Fruit fly (Drosophila melanogaster) S2 (cell line): ENCODE measurements around the gene Inx5.

Experiments
- CG8478 ChIP-seq: fragments of >200 bp; optimal IDR thresholded peaks from 2 replicates; lab custom pipeline; 2018
- CTCF ChIP-seq, 2 experiments: fragments of >200 bp; optimal IDR thresholded peaks; 2 replicates each; lab custom pipeline; 2018

DNA sequence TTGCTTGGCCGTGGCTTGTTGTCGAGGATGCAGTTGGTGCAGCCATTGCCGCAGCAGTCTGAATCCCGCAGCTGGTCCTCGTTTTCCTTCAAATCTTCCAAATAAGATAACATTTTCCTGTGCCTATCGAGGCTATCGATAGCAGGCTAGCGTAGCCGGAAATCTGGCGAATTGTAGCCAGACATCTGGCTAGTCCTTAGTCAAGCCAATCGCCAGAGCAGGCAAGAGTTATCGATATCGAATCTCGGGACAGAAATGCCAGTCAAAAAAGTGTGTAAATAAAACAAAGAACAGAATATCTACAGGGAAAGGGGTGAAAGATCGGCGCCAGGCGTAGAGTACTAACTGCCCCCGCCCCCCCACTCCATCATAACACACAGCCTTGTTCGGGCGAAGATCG, 22.7 kb upstream of the Inx5 start, which contains the start of the genes CG7914 and CG14194:
- TF ChIP-seq CG8478 (lab: Kevin White, UChicago) (no peak), CTCF (optimal IDR thresholded peaks at IDR 0.05; lab: Kevin White, UChicago) (peak in 1 of 2 experiments; percentile 4)
